Worm (Caenorhabditis elegans): ENCODE results near the gene fbxa-169.

The fbxa-169 gene

ce11 chrII:13679775-13680320 is 31.5 kb downstream of the fbxa-169 start:
- TF ChIP-seq nhr-25 (tag; optimal IDR thresholded peaks at IDR 0.05) (peak; percentile 55), nhr-23 (tag; optimal IDR thresholded peaks at IDR 0.05) (peak; percentile 79), elt-2 (tag; optimal IDR thresholded peaks at IDR 0.05) (no peak), lin-39 (tag; optimal IDR thresholded peaks at IDR 0.05) (no peak), elt-3 (tag; optimal IDR thresholded peaks at IDR 0.05) (peak in 2 of 3 experiments; percentile 14 to 39), nhr-43 (tag; optimal IDR thresholded peaks at IDR 0.05; ENCODE audit: poor library complexity, severe bottlenecking) (peak; percentile 84)

- peak; percentile 94 for TF ChIP-seq nhr-43 (tag; optimal IDR thresholded peaks at IDR 0.05; ENCODE audit: poor library complexity, severe bottlenecking)
- TF ChIP-seq nhr-25 (tag; optimal IDR thresholded peaks at IDR 0.05) = peak; percentile 86
- no peak for TF ChIP-seq sea-2 (GFP tag; optimal IDR thresholded peaks at IDR 0.05)
- TF ChIP-seq jun-1 (tag; optimal IDR thresholded peaks at IDR 0.05) = peak; percentile 3
- TF ChIP-seq ZK546.5 (tag; optimal IDR thresholded peaks at IDR 0.05) = no peak
- peak; percentile 80 for TF ChIP-seq nhr-23 (tag; optimal IDR thresholded peaks at IDR 0.05)
- TF ChIP-seq eor-1 (tag; optimal IDR thresholded peaks at IDR 0.05) = no peak
- peak; percentile 63 for TF ChIP-seq mdl-1 (tag; optimal IDR thresholded peaks at IDR 0.05)
- peak; percentile 2 for TF ChIP-seq elt-2 (tag; optimal IDR thresholded peaks at IDR 0.05)
Measured at ce11 chrII:13681063-13681462, 32.7 kb downstream of the fbxa-169 start.

- TF ChIP-seq unc-62 (GFP tag; optimal IDR thresholded peaks at IDR 0.05) (no peak), fos-1 (tag; optimal IDR thresholded peaks at IDR 0.05) (no peak)
Measured at ce11 chrII:13685581-13685980, 37.3 kb downstream of the fbxa-169 start.

DNA sequence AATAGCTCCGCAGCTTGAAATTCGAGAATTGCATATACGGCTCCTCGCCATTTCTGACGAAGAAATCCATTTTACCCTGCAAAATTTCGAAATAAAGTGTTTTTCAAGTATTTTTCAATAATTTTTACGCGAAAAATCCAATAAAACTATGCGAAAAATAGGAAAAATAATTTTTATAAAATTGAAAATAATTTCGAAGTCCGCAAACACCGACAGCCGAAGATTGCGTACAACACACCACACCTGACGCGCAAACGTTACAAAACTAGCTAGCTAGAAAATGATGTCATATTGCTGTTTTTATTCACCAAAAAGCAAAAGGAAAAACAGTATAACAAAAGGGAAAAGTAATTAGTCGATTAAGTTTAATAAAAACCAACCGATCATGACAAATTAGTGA is 46.4 kb downstream of the fbxa-169 start, which contains the start of gene rpoa-1:
TSS of gene rpoa-1 (minus strand) at position 84 of the 400 bp plus-strand sequence.
- peak; percentile 2 for TF ChIP-seq lin-15B (tag; optimal IDR thresholded peaks at IDR 0.05)
- TF ChIP-seq jun-1 (tag; optimal IDR thresholded peaks at IDR 0.05) = no peak
- no peak for TF ChIP-seq ceh-28 (tag; optimal IDR thresholded peaks at IDR 0.05)
- TF ChIP-seq zag-1 (tag; optimal IDR thresholded peaks at IDR 0.05) = no peak
- TF ChIP-seq pha-4 (tag; optimal IDR thresholded peaks at IDR 0.05) = peak; percentile 28

- TF ChIP-seq egl-5 (tag; optimal IDR thresholded peaks at IDR 0.05) (no peak), elt-2 (tag; optimal IDR thresholded peaks at IDR 0.05) (peak; percentile 12), nhr-12 (tag; optimal IDR thresholded peaks at IDR 0.05) (no peak), ztf-4 (tag; optimal IDR thresholded peaks at IDR 0.05) (no peak)
Measured at ce11 chrII:13695343-13696332, 47.3 kb downstream of the fbxa-169 start, which contains the start of gene kqt-3. Gene kqt-3, plus strand, starts transcription at chrII:13696282.

DNA sequence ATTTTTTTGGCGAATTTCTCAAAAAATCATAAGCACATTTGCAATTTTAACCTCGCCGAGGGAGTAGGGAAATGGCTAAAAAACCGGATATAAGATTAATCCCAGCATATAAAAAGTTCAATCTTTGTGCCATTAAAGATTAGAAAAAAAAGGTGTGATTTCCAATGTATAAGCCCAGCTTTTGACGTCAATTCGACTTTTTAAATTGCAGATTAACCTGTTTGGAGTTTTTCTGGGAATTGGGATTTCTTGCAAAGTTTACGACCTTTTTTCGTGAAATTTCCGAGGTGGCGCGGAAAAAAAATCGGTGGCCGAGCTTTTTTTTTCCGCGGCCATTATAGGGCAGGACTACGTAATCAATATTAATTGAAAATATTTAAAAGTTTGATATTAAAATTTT is 49.4 kb downstream of the fbxa-169 start:
- TF ChIP-seq mml-1 (tag; optimal IDR thresholded peaks at IDR 0.05) (no peak), nhr-23 (tag; optimal IDR thresholded peaks at IDR 0.05) (no peak), nfya-1 (tag; optimal IDR thresholded peaks at IDR 0.05; ENCODE audit: insufficient read depth) (no peak), ZK546.5 (tag; optimal IDR thresholded peaks at IDR 0.05) (no peak)

Measured in whole organism, L3 larva.